Worm (Caenorhabditis elegans) whole organism, L2 larva: Measurements from ENCODE around the gene selt-1.1.

ENCODE experiments used
- alr-1 ChIP-seq: fragments of 150-350 bp; optimal IDR thresholded peaks from 2 replicates; lab custom pipeline; 2014; ENCODE audit warnings: missing biosample characterization, missing genetic modification characterization
- dmd-4 ChIP-seq: sonication (generic microtip); optimal IDR thresholded peaks from 2 replicates; lab custom pipeline; 2017; ENCODE audit warnings: missing biosample characterization, missing genetic modification characterization
- nhr-25 ChIP-seq: fragments of 150-350 bp; sonication (generic microtip); optimal IDR thresholded peaks from 3 replicates; lab custom pipeline; 2014; ENCODE audit warnings: missing biosample characterization, missing genetic modification characterization
- skn-1 ChIP-seq: sonication (generic microtip); optimal IDR thresholded peaks from 2 replicates; lab custom pipeline; 2017; ENCODE audit warnings: missing biosample characterization, missing genetic modification characterization
- ztf-4 ChIP-seq: fragments of 150-350 bp; optimal IDR thresholded peaks from 2 replicates; lab custom pipeline; 2014; ENCODE audit warnings: missing biosample characterization, missing genetic modification characterization

ce11 chrX:11515381-11515780 is 30.9 kb downstream of the selt-1.1 start:
- TF ChIP-seq dmd-4 (no peak), nhr-25 (tag; lab: Kevin White, UChicago) (no peak), alr-1 (tag; lab: Kevin White, UChicago) (no peak), ztf-4 (tag; lab: Kevin White, UChicago) (no peak), skn-1 (tag; lab: Kevin White, UChicago) (peak; percentile 59)
